Worm (Caenorhabditis elegans) whole organism, midembryonic: Measurements from ENCODE around the gene clec-148.

Experiments
- flt-1 ChIP-seq: fragments of 200-800 bp; sonication (Bioruptor generic); IDR thresholded peaks from 2 replicates; pipeline ENCODE4 v1.3.6; 2022; ENCODE audit warnings: missing genetic modification characterization, missing compliant biosample characterization
- med-1 ChIP-seq: sonication (generic microtip); optimal IDR thresholded peaks from 2 replicates; lab custom pipeline; 2017; ENCODE audit warnings: missing genetic modification characterization, mild to moderate bottlenecking, missing compliant biosample characterization, antibody characterized with exemption, missing genetic modification reagents; ENCODE audit not compliant: insufficient read depth
- tab-1 ChIP-seq: fragments of 200-800 bp; sonication (Bioruptor generic); IDR thresholded peaks from 2 replicates; pipeline ENCODE4 v1.3.6; 2022; ENCODE audit warnings: missing genetic modification characterization, missing compliant biosample characterization

- TF ChIP-seq tab-1 (GFP tag; lab: Robert Waterston, UW): no peak
- TF ChIP-seq flt-1: no peak
- no peak for TF ChIP-seq med-1 (GFP tag; lab: Kevin White, UChicago)
Observed at ce11 chrIII:151084-151483, 24.5 kb downstream of the clec-148 start.
